Fruit fly (Drosophila melanogaster) whole organism, wandering third instar larva: ENCODE measurements around the gene Rm62.

ENCODE experiments used
- Abd-B ChIP-seq: fragments of >200 bp; optimal IDR thresholded peaks from 2 replicates; lab custom pipeline; 2017; ENCODE audit warnings: missing biosample characterization, missing genetic modification characterization
- Myc ChIP-seq: fragments of >200 bp; optimal IDR thresholded peaks from 2 replicates; lab custom pipeline; 2017
- OdsH ChIP-seq: fragments of 200-800 bp; sonication (Bioruptor generic); optimal IDR thresholded peaks from 2 replicates; lab custom pipeline; 2016; ENCODE audit warnings: missing biosample characterization, mild to moderate bottlenecking, missing genetic modification characterization
- br ChIP-seq: fragments of 200-800 bp; sonication (Bioruptor generic); optimal IDR thresholded peaks from 2 replicates; lab custom pipeline; 2016; ENCODE audit warnings: missing biosample characterization, missing genetic modification characterization
- dsf ChIP-seq: sonication (Bioruptor generic); optimal IDR thresholded peaks from 2 replicates; lab custom pipeline; 2016; ENCODE audit warnings: missing biosample characterization, missing genetic modification characterization, borderline replicate concordance

dm6 chr3R:5960887-5961286 is 47.5 kb downstream of the Rm62 start, which contains the start of gene CG11373:
- TF ChIP-seq dsf (no peak), Abd-B (GFP tag; lab: Kevin White, UChicago) (no peak), OdsH (GFP tag; lab: Kevin White, UChicago) (no peak), br (GFP tag; lab: Kevin White, UChicago) (no peak), Myc (no peak)
